Worm (Caenorhabditis elegans): Measurements from ENCODE around the gene F20D6.12.

DNA sequence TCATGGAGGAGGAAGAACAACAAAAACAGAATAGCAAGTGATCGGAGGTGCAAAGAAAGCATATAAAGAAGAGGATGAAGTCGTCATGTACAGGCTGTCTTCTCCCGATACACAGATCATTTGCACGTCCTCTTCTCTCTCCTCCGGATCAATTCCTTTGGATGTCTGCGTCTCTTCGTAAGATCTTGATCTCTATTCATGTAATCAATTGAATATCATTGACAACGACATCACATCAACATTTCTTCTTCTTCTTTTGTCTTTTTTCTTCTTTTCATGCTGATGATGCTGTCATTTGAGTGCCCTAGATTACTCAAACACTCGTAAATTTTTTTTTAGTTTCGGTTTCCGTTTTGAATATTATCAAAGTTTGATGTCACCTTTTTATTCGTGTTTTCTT lies 48.4 kb upstream of the F20D6.12 start, which contains the start of gene rol-3:
- no peak for TF ChIP-seq tbx-2 (tag; optimal IDR thresholded peaks at IDR 0.05)
- TF ChIP-seq pqm-1 (tag; optimal IDR thresholded peaks at IDR 0.05) = no peak
- TF ChIP-seq ceh-6 (GFP tag; optimal IDR thresholded peaks at IDR 0.05) = no peak
- TF ChIP-seq pros-1 (tag; optimal IDR thresholded peaks at IDR 0.05) = no peak
- no peak for TF ChIP-seq ceh-9 (tag; optimal IDR thresholded peaks at IDR 0.05)
